Fruit fly (Drosophila melanogaster) whole organism, prepupa: Measurements from ENCODE around the gene CG1840.
A peak's percentile ranks its signal among the peaks of the same experiment; 100 is the strongest.

ENCODE experiments used
- Eip78C ChIP-seq: fragments of 200-800 bp; sonication (Bioruptor generic); peaks from one replicate; lab custom pipeline; 2016; ENCODE audit warnings: missing biosample characterization, missing genetic modification characterization
- Smox ChIP-seq: fragments of 200-800 bp; sonication (Bioruptor generic); optimal IDR thresholded peaks from 3 replicates; lab custom pipeline; 2016; ENCODE audit warnings: missing biosample characterization, missing genetic modification characterization
- fkh ChIP-seq: fragments of 200-800 bp; sonication (Bioruptor generic); optimal IDR thresholded peaks from 3 replicates; lab custom pipeline; 2017; ENCODE audit warnings: missing biosample characterization, mild to moderate bottlenecking, missing genetic modification characterization, moderate library complexity
- spab ChIP-seq: fragments of 200-800 bp; sonication (Bioruptor generic); optimal IDR thresholded peaks from 2 replicates; lab custom pipeline; 2017; ENCODE audit warnings: missing biosample characterization, mild to moderate bottlenecking, missing genetic modification characterization, missing genetic modification reagents

- TF ChIP-seq Smox: no peak
- TF ChIP-seq fkh (GFP tag; lab: Kevin White, UChicago): peak; percentile 26
- TF ChIP-seq Eip78C (GFP tag; lab: Kevin White, UChicago): peak; percentile 47
- TF ChIP-seq spab (GFP tag; lab: Kevin White, UChicago): no peak
These were observed 39.5 kb upstream of the CG1840 start for dm6 chrX:11848507-11849264.
